Worm (Caenorhabditis elegans): ENCODE data around the gene T23F11.2.

ce11 chrIII:4653912-4654311 lies 1.4 kb downstream of the T23F11.2 start:
- no peak for TF ChIP-seq blmp-1 (tag; optimal IDR thresholded peaks at IDR 0.05)
- no peak for TF ChIP-seq skn-1 (tag; optimal IDR thresholded peaks at IDR 0.05)
- TF ChIP-seq nhr-20 (tag; optimal IDR thresholded peaks at IDR 0.05): no peak
- no peak for TF ChIP-seq snpc-4 (tag; optimal IDR thresholded peaks at IDR 0.05)
- no peak for TF ChIP-seq ama-1 (optimal IDR thresholded peaks at IDR 0.05)
- no peak for TF ChIP-seq mdl-1 (tag; optimal IDR thresholded peaks at IDR 0.05)
- TF ChIP-seq tbx-2 (tag; optimal IDR thresholded peaks at IDR 0.05): no peak

Measured in whole organism, L1 larva.